Fruit fly (Drosophila melanogaster) whole organism, wandering third instar larva: Measurements from ENCODE around the gene Prx3.

ENCODE experiments used
- N ChIP-seq: fragments of >200 bp; optimal IDR thresholded peaks from 2 replicates; lab custom pipeline; 2018; ENCODE audit warnings: missing biosample characterization, missing external identifiers, missing genetic modification characterization
- br ChIP-seq: fragments of 200-800 bp; sonication (Bioruptor generic); optimal IDR thresholded peaks from 2 replicates; lab custom pipeline; 2016; ENCODE audit warnings: missing biosample characterization, missing genetic modification characterization
- dsf ChIP-seq: sonication (Bioruptor generic); optimal IDR thresholded peaks from 2 replicates; lab custom pipeline; 2016; ENCODE audit warnings: missing biosample characterization, missing genetic modification characterization, borderline replicate concordance
- woc ChIP-seq: sonication (Bioruptor generic); optimal IDR thresholded peaks from 2 replicates; lab custom pipeline; 2016; ENCODE audit warnings: missing biosample characterization, mild to moderate bottlenecking, missing genetic modification characterization

dm6 chr3R:17506833-17507232, 39.5 kb downstream of the Prx3 start:
- TF ChIP-seq br (no peak), woc (GFP tag; lab: Kevin White, UChicago) (no peak), dsf (GFP tag; lab: Kevin White, UChicago) (no peak), N (no peak)
